Worm (Caenorhabditis elegans) whole organism, L3 larva: ENCODE measurements around the gene gpx-6.

Experiments
- R02D3.7 ChIP-seq: fragments of 150-350 bp; optimal IDR thresholded peaks from 2 replicates; lab custom pipeline; 2014; ENCODE audit warnings: missing biosample characterization, missing genetic modification characterization
- ZK546.5 ChIP-seq: sonication (generic microtip); optimal IDR thresholded peaks from 2 replicates; lab custom pipeline; 2017; ENCODE audit warnings: missing biosample characterization, missing genetic modification characterization
- aly-2 ChIP-seq: fragments of 150-350 bp; optimal IDR thresholded peaks from 2 replicates; lab custom pipeline; 2014; ENCODE audit warnings: missing biosample characterization, missing genetic modification characterization
- ama-1 ChIP-seq: fragments of 150-350 bp; optimal IDR thresholded peaks from 2 replicates; lab custom pipeline; 2018
- ceh-16 ChIP-seq: sonication (generic microtip); optimal IDR thresholded peaks from 2 replicates; lab custom pipeline; 2017; ENCODE audit warnings: missing biosample characterization, missing genetic modification characterization
- ceh-28 ChIP-seq: fragments of 150-350 bp; optimal IDR thresholded peaks from 2 replicates; lab custom pipeline; 2014; ENCODE audit warnings: missing biosample characterization, missing genetic modification reagents, missing genetic modification characterization
- ceh-82 ChIP-seq: fragments of 150-350 bp; optimal IDR thresholded peaks from 2 replicates; lab custom pipeline; 2014; ENCODE audit warnings: missing biosample characterization, missing genetic modification characterization
- ceh-9 ChIP-seq: sonication (generic microtip); optimal IDR thresholded peaks from 2 replicates; lab custom pipeline; 2018; ENCODE audit warnings: missing biosample characterization, missing genetic modification characterization
- daf-12 ChIP-seq: fragments of 150-350 bp; optimal IDR thresholded peaks from 2 replicates; lab custom pipeline; 2014; ENCODE audit warnings: missing biosample characterization, missing genetic modification reagents, missing genetic modification characterization
- egl-5 ChIP-seq: fragments of 150-350 bp; optimal IDR thresholded peaks from 2 replicates; lab custom pipeline; 2017; ENCODE audit warnings: missing biosample characterization, missing genetic modification reagents, missing genetic modification characterization, inconsistent platforms
- elt-1 ChIP-seq: fragments of 150-350 bp; optimal IDR thresholded peaks from 2 replicates; lab custom pipeline; 2014; ENCODE audit warnings: missing biosample characterization, missing genetic modification characterization
- elt-2 ChIP-seq: sonication (generic microtip); optimal IDR thresholded peaks from 2 replicates; lab custom pipeline; 2016; ENCODE audit warnings: missing genetic modification reagents, mild to moderate bottlenecking, missing genetic modification characterization, missing compliant biosample characterization
- eor-1 ChIP-seq, 2 experiments: fragments of 150-350 bp; optimal IDR thresholded peaks; 2 replicates each; lab custom pipeline; 2014 to 2018; ENCODE audit warnings: missing biosample characterization in 2 of 2, missing genetic modification characterization in 2 of 2
- fkh-10 ChIP-seq: sonication (generic microtip); optimal IDR thresholded peaks from 2 replicates; lab custom pipeline; 2017; ENCODE audit warnings: missing biosample characterization, missing genetic modification reagents, missing genetic modification characterization
- fos-1 ChIP-seq: fragments of 150-350 bp; optimal IDR thresholded peaks from 2 replicates; lab custom pipeline; 2014; ENCODE audit warnings: missing biosample characterization, missing genetic modification characterization
- hmg-11 ChIP-seq: sonication (generic microtip); optimal IDR thresholded peaks from 2 replicates; lab custom pipeline; 2016; ENCODE audit warnings: missing genetic modification characterization, missing compliant biosample characterization
- jun-1 ChIP-seq: fragments of 150-350 bp; optimal IDR thresholded peaks from 2 replicates; lab custom pipeline; 2014; ENCODE audit warnings: missing biosample characterization, missing genetic modification reagents, missing genetic modification characterization
- lin-39 ChIP-seq: fragments of 150-350 bp; optimal IDR thresholded peaks from 2 replicates; lab custom pipeline; 2018; ENCODE audit warnings: missing biosample characterization, missing genetic modification reagents, missing genetic modification characterization
- lsy-12 ChIP-seq: sonication (generic microtip); optimal IDR thresholded peaks from 2 replicates; lab custom pipeline; 2016; ENCODE audit warnings: mild to moderate bottlenecking, missing genetic modification characterization, missing compliant biosample characterization
- mml-1 ChIP-seq: fragments of 150-350 bp; sonication (generic microtip); optimal IDR thresholded peaks from 3 replicates; lab custom pipeline; 2014; ENCODE audit warnings: missing biosample characterization, missing genetic modification characterization
- nfya-1 ChIP-seq: sonication (generic microtip); optimal IDR thresholded peaks from 2 replicates; lab custom pipeline; 2017; ENCODE audit warnings: missing genetic modification characterization, mild to moderate bottlenecking, missing compliant biosample characterization, antibody characterized with exemption, moderate library complexity; ENCODE audit not compliant: insufficient read depth
- nhr-11 ChIP-seq: fragments of 150-350 bp; optimal IDR thresholded peaks from 2 replicates; lab custom pipeline; 2014; ENCODE audit warnings: missing biosample characterization, missing genetic modification characterization
- nhr-12 ChIP-seq: fragments of 150-350 bp; optimal IDR thresholded peaks from 2 replicates; lab custom pipeline; 2014; ENCODE audit warnings: missing biosample characterization, missing genetic modification characterization
- nhr-23 ChIP-seq: fragments of 150-350 bp; optimal IDR thresholded peaks from 2 replicates; lab custom pipeline; 2014; ENCODE audit warnings: missing biosample characterization, missing genetic modification reagents, missing genetic modification characterization
- nhr-237 ChIP-seq: fragments of 150-350 bp; optimal IDR thresholded peaks from 2 replicates; lab custom pipeline; 2014; ENCODE audit warnings: missing biosample characterization, missing genetic modification characterization
- nhr-25 ChIP-seq: sonication (generic microtip); optimal IDR thresholded peaks from 2 replicates; lab custom pipeline; 2017; ENCODE audit warnings: missing biosample characterization, missing genetic modification characterization
- nhr-28 ChIP-seq: fragments of 150-350 bp; optimal IDR thresholded peaks from 2 replicates; lab custom pipeline; 2014; ENCODE audit warnings: missing biosample characterization, missing genetic modification characterization
- nhr-43 ChIP-seq: sonication (generic microtip); optimal IDR thresholded peaks from 2 replicates; lab custom pipeline; 2016; ENCODE audit warnings: mild to moderate bottlenecking, missing genetic modification characterization, missing compliant biosample characterization; ENCODE audit not compliant: poor library complexity, severe bottlenecking
- nhr-67 ChIP-seq: fragments of 150-350 bp; optimal IDR thresholded peaks from 2 replicates; lab custom pipeline; 2014; ENCODE audit warnings: missing biosample characterization, missing genetic modification characterization
- nhr-76 ChIP-seq: fragments of 150-350 bp; sonication (generic microtip); optimal IDR thresholded peaks from 5 replicates; lab custom pipeline; 2014; ENCODE audit warnings: missing biosample characterization, missing genetic modification characterization
- nhr-77 ChIP-seq: fragments of 150-350 bp; optimal IDR thresholded peaks from 2 replicates; lab custom pipeline; 2014; ENCODE audit warnings: missing biosample characterization, missing genetic modification characterization
- pha-4 ChIP-seq: fragments of 150-350 bp; optimal IDR thresholded peaks from 2 replicates; lab custom pipeline; 2014; ENCODE audit warnings: missing biosample characterization, missing genetic modification reagents, missing genetic modification characterization
- pqm-1 ChIP-seq: fragments of 150-350 bp; optimal IDR thresholded peaks from 2 replicates; lab custom pipeline; 2017; ENCODE audit warnings: missing biosample characterization, missing genetic modification characterization, inconsistent platforms
- sea-2 ChIP-seq: fragments of 150-350 bp; sonication (generic microtip); optimal IDR thresholded peaks from 4 replicates; lab custom pipeline; 2014; ENCODE audit warnings: missing biosample characterization, missing genetic modification reagents, missing genetic modification characterization
- skn-1 ChIP-seq: fragments of 150-350 bp; optimal IDR thresholded peaks from 2 replicates; lab custom pipeline; 2014; ENCODE audit warnings: missing biosample characterization, missing genetic modification characterization
- snpc-4 ChIP-seq: fragments of 150-350 bp; optimal IDR thresholded peaks from 2 replicates; lab custom pipeline; 2014; ENCODE audit warnings: missing biosample characterization, missing genetic modification characterization
- zag-1 ChIP-seq: fragments of 150-350 bp; optimal IDR thresholded peaks from 2 replicates; lab custom pipeline; 2014; ENCODE audit warnings: missing biosample characterization, missing genetic modification characterization

gpx-6 gene

DNA sequence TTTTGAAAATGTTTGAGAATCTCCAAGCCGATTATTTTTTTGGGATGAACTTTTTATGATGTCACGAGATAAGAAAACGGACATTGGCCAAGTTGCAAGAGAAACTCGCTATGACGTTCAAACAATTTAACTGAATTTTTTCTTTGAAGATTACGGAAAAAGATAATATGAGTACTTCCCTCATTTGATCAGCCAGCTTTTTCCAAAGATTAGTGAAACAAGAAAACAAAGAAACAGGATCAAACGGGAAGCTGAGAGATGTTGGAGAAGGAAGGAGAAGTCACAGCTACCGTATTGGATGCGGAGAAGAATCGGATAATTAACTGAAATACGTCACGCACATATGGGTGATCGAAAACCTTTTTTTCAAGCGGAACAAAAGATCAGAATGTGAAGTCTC, 32.2 kb downstream of the gpx-6 start:
- TF ChIP-seq nhr-43 (peak; percentile 0), ceh-28 (no peak), nhr-23 (tag; lab: Kevin White, UChicago) (peak; percentile 62), elt-1 (peak; percentile 82)

- peak; percentile 12 for TF ChIP-seq nhr-23 (tag; lab: Kevin White, UChicago)
- no peak for TF ChIP-seq fos-1 (tag; lab: Kevin White, UChicago)
- TF ChIP-seq nhr-77 (tag; lab: Kevin White, UChicago) = no peak
- TF ChIP-seq hmg-11 (tag; lab: Kevin White, UChicago) = no peak
- peak; percentile 67 for TF ChIP-seq elt-1
- no peak for TF ChIP-seq lin-39
- TF ChIP-seq elt-2 = peak; percentile 41
- peak; percentile 44 for TF ChIP-seq pqm-1 (tag; lab: Kevin White, UChicago)
These were observed 33.2 kb downstream of the gpx-6 start for ce11 chrIV:8255221-8255620.

DNA sequence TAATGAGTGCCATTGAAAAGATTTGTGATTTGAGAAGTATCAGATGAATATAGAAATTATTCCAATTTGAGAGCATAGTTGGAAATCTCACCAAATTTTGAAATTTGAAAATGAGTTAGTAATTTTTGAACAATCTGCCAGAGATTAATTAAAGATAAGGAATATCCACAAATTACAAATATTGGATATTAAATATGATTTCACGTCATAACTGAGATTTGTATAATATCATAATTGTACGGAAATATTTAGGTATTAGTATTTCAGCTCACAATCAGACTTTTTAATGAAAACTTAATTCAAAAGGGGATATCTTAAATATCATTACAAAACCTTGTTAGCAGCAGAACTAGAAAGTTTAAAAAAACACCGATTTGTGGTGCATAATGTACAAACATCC, 37.9 kb downstream of the gpx-6 start, which contains the start of gene K07H8.7:
TSS of gene K07H8.7 (minus strand) at position 101 of the 400 bp plus-strand sequence.
- no peak for TF ChIP-seq eor-1 (tag; optimal IDR thresholded peaks at IDR 0.05; lab: Kevin White, UChicago)
- TF ChIP-seq nhr-67 = no peak
- TF ChIP-seq mml-1 = no peak
- no peak for TF ChIP-seq ceh-82 (tag; lab: Kevin White, UChicago)
- TF ChIP-seq hmg-11 (tag; lab: Kevin White, UChicago) = no peak
- TF ChIP-seq zag-1 (tag; lab: Kevin White, UChicago) = no peak
- TF ChIP-seq egl-5 (tag; lab: Kevin White, UChicago) = no peak
- TF ChIP-seq nhr-28 = no peak
- no peak for TF ChIP-seq elt-1
- no peak for TF ChIP-seq R02D3.7 (tag; lab: Kevin White, UChicago)
- TF ChIP-seq nhr-237 (tag; lab: Kevin White, UChicago) = no peak
- TF ChIP-seq pha-4 = no peak
- no peak for TF ChIP-seq skn-1 (tag; lab: Kevin White, UChicago)
- no peak for TF ChIP-seq ama-1 (lab: Kevin White, UChicago)
- no peak for TF ChIP-seq ceh-16 (tag; lab: Kevin White, UChicago)
- TF ChIP-seq nhr-12 (tag; lab: Kevin White, UChicago) = no peak
- no peak for TF ChIP-seq snpc-4
- TF ChIP-seq ceh-9 (tag; lab: Kevin White, UChicago) = no peak
- TF ChIP-seq, all 47 proteins: peak for 0

- no peak for TF ChIP-seq pqm-1 (tag; lab: Kevin White, UChicago)
- no peak for TF ChIP-seq ZK546.5 (tag; lab: Kevin White, UChicago)
- TF ChIP-seq nhr-67 = no peak
- no peak for TF ChIP-seq snpc-4
- no peak for TF ChIP-seq daf-12 (tag; lab: Kevin White, UChicago)
- no peak for TF ChIP-seq nhr-11 (tag; lab: Kevin White, UChicago)
- TF ChIP-seq nfya-1 (tag; lab: Kevin White, UChicago) = no peak
- no peak for TF ChIP-seq ceh-16 (tag; lab: Kevin White, UChicago)
- no peak for TF ChIP-seq egl-5 (tag; lab: Kevin White, UChicago)
- TF ChIP-seq nhr-237 (tag; lab: Kevin White, UChicago) = no peak
- no peak for TF ChIP-seq skn-1 (tag; lab: Kevin White, UChicago)
- no peak for TF ChIP-seq mml-1
- no peak for TF ChIP-seq nhr-23 (tag; lab: Kevin White, UChicago)
- no peak for TF ChIP-seq aly-2 (tag; lab: Kevin White, UChicago)
- no peak for TF ChIP-seq pha-4
- no peak for TF ChIP-seq eor-1 (tag; optimal IDR thresholded peaks at IDR 0.05; lab: Kevin White, UChicago)
- TF ChIP-seq nhr-25 (tag; lab: Kevin White, UChicago) = no peak
- TF ChIP-seq ama-1 (lab: Kevin White, UChicago) = no peak
- TF ChIP-seq, all 47 proteins: peak for 0
These were observed 39.0 kb downstream of the gpx-6 start, which contains the start of gene vit-6 for ce11 chrIV:8260848-8261638. Gene vit-6 (plus strand): TSS chrIV:8261157.

- no peak for TF ChIP-seq mml-1
- no peak for TF ChIP-seq nhr-25 (tag; lab: Kevin White, UChicago)
- no peak for TF ChIP-seq skn-1 (tag; lab: Kevin White, UChicago)
- no peak for TF ChIP-seq jun-1 (tag; lab: Kevin White, UChicago)
- TF ChIP-seq nhr-76 = no peak
- TF ChIP-seq nhr-67 = no peak
- TF ChIP-seq fkh-10 (GFP tag; lab: Kevin White, UChicago) = no peak
- TF ChIP-seq ceh-9 (tag; lab: Kevin White, UChicago) = no peak
- TF ChIP-seq lsy-12 (tag; lab: Kevin White, UChicago) = no peak
- TF ChIP-seq sea-2 (GFP tag; lab: Kevin White, UChicago) = no peak
- TF ChIP-seq, all 47 proteins: peak for 0
These were observed 40.7 kb downstream of the gpx-6 start for ce11 chrIV:8262671-8263070.
